Worm (Caenorhabditis elegans) whole organism, L4/young adult: ENCODE measurements around the gene D1044.1.

Experiments
- W03F9.2 ChIP-seq: fragments of 150-350 bp; optimal IDR thresholded peaks from 2 replicates; lab custom pipeline; 2014; ENCODE audit warnings: missing biosample characterization, missing genetic modification characterization
- dao-5 ChIP-seq: sonication (generic microtip); optimal IDR thresholded peaks from 2 replicates; lab custom pipeline; 2016; ENCODE audit warnings: missing genotype, missing genetic modification characterization, moderate library complexity, missing compliant biosample characterization
- him-1 ChIP-seq: sonication (generic microtip); optimal IDR thresholded peaks from 2 replicates; lab custom pipeline; 2016; ENCODE audit warnings: missing genotype, missing genetic modification reagents, missing genetic modification characterization, missing compliant biosample characterization

Gene D1044.1

DNA sequence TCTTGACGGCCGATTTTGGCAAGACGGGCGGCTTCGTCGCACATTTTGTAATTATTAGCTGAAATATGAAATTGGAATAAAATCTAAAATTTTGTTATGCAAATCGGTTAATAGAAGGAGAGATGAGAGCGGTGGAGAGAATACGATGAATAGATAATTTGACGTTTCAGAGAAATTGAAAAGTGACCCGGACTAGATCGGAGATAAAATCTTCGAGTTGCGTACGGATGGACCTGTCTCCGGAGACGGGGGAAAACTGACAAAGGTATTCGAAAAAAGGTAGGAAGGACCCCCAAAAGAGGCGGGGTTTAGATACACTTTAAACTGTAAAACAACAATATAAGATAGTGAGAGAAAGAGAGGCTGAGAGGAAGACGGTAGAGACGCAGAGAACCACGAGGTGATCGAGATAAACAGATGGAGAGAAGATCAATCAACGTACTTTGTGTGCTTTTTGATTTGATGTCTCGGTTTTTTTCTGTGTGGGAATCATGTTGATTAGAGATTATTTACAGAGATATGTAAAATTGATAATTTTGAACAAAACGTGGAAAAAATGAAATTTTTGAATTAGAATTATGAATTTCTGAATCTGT lies 8.1 kb downstream of the D1044.1 start, which contains the start of gene F09F7.6:
Gene F09F7.6 (minus strand): TSS at position 64 of the 596 bp plus-strand sequence.
- peak; percentile 25 for TF ChIP-seq W03F9.2 (tag; lab: Kevin White, UChicago)
- TF ChIP-seq him-1 (tag; lab: Kevin White, UChicago): no peak

- TF ChIP-seq dao-5 (tag; lab: Kevin White, UChicago) (no peak), W03F9.2 (tag; lab: Kevin White, UChicago) (no peak), him-1 (tag; lab: Kevin White, UChicago) (no peak)
These were observed 9.0 kb downstream of the D1044.1 start for ce11 chrIII:5553098-5553497.

- no peak for TF ChIP-seq him-1 (tag; lab: Kevin White, UChicago)
- peak; percentile 11 for TF ChIP-seq dao-5 (tag; lab: Kevin White, UChicago)
- peak; percentile 95 for TF ChIP-seq W03F9.2 (tag; lab: Kevin White, UChicago)
These were observed 10.9 kb downstream of the D1044.1 start, which contains the start of the genes nmad-1 and hach-1 for ce11 chrIII:5554884-5555500. nmad-1 (minus strand) TSS chrIII:5554934. hach-1 (plus strand) TSS chrIII:5555450.

- TF ChIP-seq W03F9.2 (tag; lab: Kevin White, UChicago) (no peak), him-1 (tag; lab: Kevin White, UChicago) (no peak), dao-5 (tag; lab: Kevin White, UChicago) (no peak)
These were observed 13.2 kb downstream of the D1044.1 start, which contains the start of gene rpc-2 for ce11 chrIII:5557246-5557819. rpc-2 (plus strand) TSS chrIII:5557365.

DNA sequence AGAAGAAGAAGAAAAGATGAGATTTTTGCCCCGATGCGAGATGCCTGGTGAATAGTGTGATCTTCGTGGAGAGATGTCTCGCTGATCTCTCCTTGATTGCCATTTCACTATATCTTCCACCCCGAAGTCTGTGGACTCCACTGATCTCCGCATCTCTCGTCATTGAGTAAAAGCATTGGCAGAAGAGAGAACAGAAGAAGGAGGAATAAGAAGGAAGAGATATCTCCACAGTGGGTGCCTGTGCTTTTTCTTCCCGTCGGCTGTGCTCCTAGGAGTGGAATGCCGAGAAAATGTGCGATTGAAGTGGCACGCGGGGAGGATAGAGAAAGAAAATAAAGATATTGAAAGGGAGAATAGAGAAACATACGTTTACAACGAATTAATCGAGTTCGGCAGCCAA lies 19.6 kb downstream of the D1044.1 start:
- no peak for TF ChIP-seq dao-5 (tag; lab: Kevin White, UChicago)

DNA sequence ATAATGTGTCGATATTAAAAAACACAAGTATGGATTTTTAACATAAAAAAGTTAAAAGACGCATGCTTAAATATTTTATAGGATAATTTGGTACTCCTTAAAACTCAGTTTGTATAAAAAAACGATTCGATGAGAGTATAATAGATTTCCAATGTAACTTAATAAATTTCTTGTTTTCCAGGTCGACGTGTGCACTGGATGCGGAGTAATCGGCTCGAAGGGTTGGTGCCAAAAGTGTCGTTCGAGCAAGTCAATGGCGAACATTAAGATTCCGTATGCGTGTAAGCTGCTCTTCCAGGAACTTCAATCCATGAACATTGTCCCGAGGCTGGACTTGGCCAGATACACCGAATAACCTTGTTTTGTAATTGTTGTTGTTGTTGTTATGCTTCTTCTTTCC lies 20.2 kb downstream of the D1044.1 start:
- TF ChIP-seq W03F9.2 (tag; lab: Kevin White, UChicago) (no peak), him-1 (tag; lab: Kevin White, UChicago) (no peak), dao-5 (tag; lab: Kevin White, UChicago) (no peak)

DNA sequence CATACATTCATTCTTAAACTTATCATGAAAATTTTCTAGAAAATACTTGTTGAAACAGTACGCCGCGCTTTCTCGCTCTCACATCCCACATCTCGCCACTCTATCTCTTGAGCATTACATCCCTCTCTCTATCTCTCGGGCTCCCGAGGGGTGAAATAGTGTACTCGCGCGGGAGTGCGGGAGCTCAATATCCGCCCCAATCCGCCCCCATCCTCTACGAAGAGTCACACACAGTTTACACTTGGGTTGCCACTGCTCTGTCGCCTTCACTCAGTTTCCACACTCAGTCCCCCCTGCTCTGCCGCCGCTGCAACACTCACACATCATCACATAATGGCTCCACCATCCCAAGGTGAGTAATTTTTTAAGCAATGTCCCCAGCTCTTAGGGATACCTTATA lies 20.7 kb downstream of the D1044.1 start, which contains the start of gene mlc-3:
Gene mlc-3 (plus strand): TSS at position 227 of the 400 bp plus-strand sequence.
- TF ChIP-seq him-1 (tag; lab: Kevin White, UChicago): no peak
- no peak for TF ChIP-seq dao-5 (tag; lab: Kevin White, UChicago)
- no peak for TF ChIP-seq W03F9.2 (tag; lab: Kevin White, UChicago)

DNA sequence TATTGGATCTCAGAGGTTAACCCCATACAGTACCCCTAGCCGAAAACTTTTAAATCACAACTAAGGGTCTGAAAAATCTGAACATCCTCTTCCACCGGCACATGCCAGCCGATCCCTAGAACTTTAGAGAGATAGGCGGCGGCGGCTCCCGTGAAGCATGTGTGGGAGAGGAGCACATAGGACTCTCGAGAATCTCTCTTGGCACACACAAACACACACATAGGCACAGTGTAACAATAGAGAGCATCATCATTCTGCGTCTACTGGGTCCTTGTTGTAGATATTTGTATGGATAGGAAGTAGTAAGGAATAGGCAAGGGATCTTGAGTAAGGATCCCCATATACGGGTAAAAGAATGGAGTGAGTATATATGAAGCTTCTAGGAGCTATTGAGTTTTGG lies 21.6 kb downstream of the D1044.1 start:
- no peak for TF ChIP-seq dao-5 (tag; lab: Kevin White, UChicago)
- no peak for TF ChIP-seq him-1 (tag; lab: Kevin White, UChicago)
- TF ChIP-seq W03F9.2 (tag; lab: Kevin White, UChicago): no peak

DNA sequence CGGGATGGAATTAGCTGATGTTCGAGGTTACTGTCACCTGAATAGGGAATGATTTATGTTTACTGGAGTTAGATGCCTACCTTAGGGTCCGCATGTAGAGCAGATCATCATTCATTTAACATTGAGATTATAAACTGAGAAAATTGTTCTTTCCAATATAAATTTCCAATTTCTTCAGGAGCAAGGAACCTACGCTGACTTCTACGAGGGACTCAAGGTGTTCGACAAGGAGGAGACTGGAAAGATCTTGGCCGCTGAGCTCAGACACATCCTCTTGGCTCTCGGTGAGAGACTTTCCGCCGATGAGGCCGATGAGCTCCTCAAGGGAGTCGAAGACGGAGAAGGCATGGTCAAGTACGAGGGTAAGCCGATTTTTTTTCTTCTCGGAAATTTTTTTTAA lies 22.4 kb downstream of the D1044.1 start:
- TF ChIP-seq dao-5 (tag; lab: Kevin White, UChicago): no peak
- no peak for TF ChIP-seq W03F9.2 (tag; lab: Kevin White, UChicago)
- TF ChIP-seq him-1 (tag; lab: Kevin White, UChicago): no peak

- TF ChIP-seq W03F9.2 (tag; lab: Kevin White, UChicago) (no peak), dao-5 (tag; lab: Kevin White, UChicago) (no peak), him-1 (tag; lab: Kevin White, UChicago) (no peak)
These were observed 24.2 kb downstream of the D1044.1 start for ce11 chrIII:5568265-5568664.

DNA sequence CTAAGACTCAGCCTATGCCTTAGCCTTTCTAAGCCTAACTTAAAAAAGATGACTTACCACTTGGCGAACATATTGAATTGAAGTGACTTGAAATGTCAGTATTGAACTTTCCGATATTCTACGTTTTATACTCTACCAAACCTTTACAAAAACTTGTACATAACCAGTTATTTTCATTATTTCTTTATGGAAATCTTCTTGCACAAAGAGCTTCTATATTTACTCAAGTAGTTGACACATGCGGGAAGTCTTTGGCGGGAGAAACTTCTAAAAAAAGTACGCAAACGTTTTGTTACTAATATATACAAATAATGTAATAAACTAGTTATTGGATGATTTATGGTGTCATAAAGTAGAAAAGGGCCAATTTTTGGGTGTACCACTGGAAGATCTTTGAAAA lies 24.6 kb downstream of the D1044.1 start, which contains the start of gene nspb-12:
Gene nspb-12 (minus strand): TSS at position 101 of the 400 bp plus-strand sequence.
- TF ChIP-seq dao-5 (tag; lab: Kevin White, UChicago) (no peak), him-1 (tag; lab: Kevin White, UChicago) (no peak), W03F9.2 (tag; lab: Kevin White, UChicago) (no peak)

DNA sequence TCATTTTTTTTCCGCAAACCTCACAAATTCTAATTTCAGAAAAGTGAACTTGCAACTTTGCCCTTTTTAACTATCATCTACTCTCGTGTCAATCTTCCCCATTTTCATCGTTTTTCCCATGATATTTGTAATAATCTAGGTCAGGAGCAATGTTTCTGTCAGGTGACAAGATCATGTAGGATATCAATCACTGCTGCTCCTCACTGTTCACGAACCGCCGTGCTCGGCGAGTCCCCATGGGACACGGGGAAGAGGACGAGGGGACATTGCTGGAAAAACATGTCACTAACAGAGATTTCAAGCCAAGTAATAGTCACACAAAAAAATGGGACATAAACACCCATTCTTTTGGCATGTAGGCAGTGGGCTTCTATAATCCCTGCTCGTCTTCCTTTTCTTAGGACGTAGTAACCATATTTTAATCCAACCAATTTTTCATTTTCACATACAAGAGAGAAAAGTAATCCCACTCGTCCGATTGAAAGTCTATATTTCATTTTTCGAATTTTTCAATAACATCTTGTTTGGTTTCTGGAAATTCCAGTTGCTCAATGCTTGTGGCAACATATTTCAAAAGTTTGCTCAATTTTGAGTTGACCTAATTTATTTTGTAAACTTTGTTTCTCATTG lies 26.8 kb downstream of the D1044.1 start:
- TF ChIP-seq dao-5 (tag; lab: Kevin White, UChicago) (no peak), him-1 (tag; lab: Kevin White, UChicago) (no peak), W03F9.2 (tag; lab: Kevin White, UChicago) (no peak)

DNA sequence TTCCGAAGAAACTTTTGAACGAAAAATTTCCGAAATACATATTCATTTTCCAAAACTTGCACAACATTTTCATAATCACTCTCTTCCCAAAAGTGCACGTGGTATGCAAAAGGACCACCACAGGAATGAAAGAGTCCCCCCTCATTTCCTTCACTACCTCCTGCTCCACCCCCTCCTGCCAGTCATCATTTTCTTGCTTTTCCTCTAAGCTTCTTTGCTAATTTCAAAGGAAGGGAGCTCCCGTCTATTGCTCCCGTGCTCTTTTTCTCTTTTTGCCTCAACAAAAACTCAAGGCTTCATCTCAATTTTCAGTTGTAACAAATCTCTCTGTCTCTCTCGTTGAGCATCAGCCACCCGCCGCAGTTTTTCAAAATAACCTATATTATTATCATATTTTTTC lies 28.7 kb downstream of the D1044.1 start:
- TF ChIP-seq dao-5 (tag; lab: Kevin White, UChicago) (no peak), him-1 (tag; lab: Kevin White, UChicago) (no peak), W03F9.2 (tag; lab: Kevin White, UChicago) (no peak)
